Worm (Caenorhabditis elegans) whole organism, L4 larva: Measurements from ENCODE around the gene ttr-15.
A peak's percentile ranks its signal among the peaks of the same experiment; 100 is the strongest.

Experiments used
- D1046.2 ChIP-seq: fragments of 200-800 bp; sonication (Bioruptor generic); IDR thresholded peaks from 2 replicates; pipeline ENCODE4 v1.3.6; 2022; ENCODE audit warnings: missing genetic modification characterization, missing compliant biosample characterization
- F10B5.3 ChIP-seq: sonication (generic microtip); optimal IDR thresholded peaks from 2 replicates; lab custom pipeline; 2016; ENCODE audit warnings: mild to moderate bottlenecking, missing genetic modification characterization, missing compliant biosample characterization
- F26F4.8 ChIP-seq: fragments of 200-800 bp; sonication (Bioruptor generic); conservative IDR thresholded peaks from 2 replicates; pipeline ENCODE4 v1.3.6; 2022; ENCODE audit warnings: missing genetic modification characterization, missing compliant biosample characterization
- Y105C5A.15 ChIP-seq: fragments of 200-800 bp; sonication (Bioruptor generic); IDR thresholded peaks from 2 replicates; pipeline ENCODE4 v1.3.6; 2022; ENCODE audit warnings: missing genetic modification characterization, missing compliant biosample characterization
- Y75B8A.6 ChIP-seq: fragments of 200-800 bp; sonication (Bioruptor generic); IDR thresholded peaks from 2 replicates; pipeline ENCODE4 v1.3.6; 2022; ENCODE audit warnings: missing genetic modification reagents, missing genetic modification characterization, missing compliant biosample characterization
- ZK546.5 ChIP-seq, 2 experiments: sonication (generic microtip); optimal IDR thresholded peaks; 2 replicates each; lab custom pipeline; 2017; ENCODE audit warnings: missing biosample characterization in 2 of 2, missing genetic modification characterization in 2 of 2
- aha-1 ChIP-seq: fragments of 150-350 bp; peaks from one replicate; lab custom pipeline; 2014; ENCODE audit warnings: missing biosample characterization, missing genetic modification characterization
- aly-2 ChIP-seq: sonication (generic microtip); optimal IDR thresholded peaks from 2 replicates; lab custom pipeline; 2018; ENCODE audit warnings: missing biosample characterization, missing genetic modification characterization
- ceh-20 ChIP-seq: fragments of 200-800 bp; sonication (Bioruptor generic); IDR thresholded peaks from 2 replicates; pipeline ENCODE4 v1.3.6; 2022; ENCODE audit warnings: missing genetic modification reagents, missing genetic modification characterization, missing compliant biosample characterization
- ceh-32 ChIP-seq: sonication (generic microtip); optimal IDR thresholded peaks from 2 replicates; lab custom pipeline; 2016; ENCODE audit warnings: mild to moderate bottlenecking, missing genetic modification characterization, missing compliant biosample characterization; ENCODE audit not compliant: poor library complexity
- ceh-44 ChIP-seq: fragments of 200-800 bp; sonication (Bioruptor generic); IDR thresholded peaks from 2 replicates; pipeline ENCODE4 v1.3.6; 2022; ENCODE audit warnings: missing genetic modification reagents, missing genetic modification characterization, missing compliant biosample characterization
- ceh-82 ChIP-seq: sonication (generic microtip); optimal IDR thresholded peaks from 2 replicates; lab custom pipeline; 2017; ENCODE audit warnings: missing biosample characterization, missing genetic modification characterization
- dmd-8 ChIP-seq: fragments of 200-800 bp; sonication (Bioruptor generic); IDR thresholded peaks from 2 replicates; pipeline ENCODE4 v1.3.6; 2022; ENCODE audit warnings: missing genetic modification characterization, missing compliant biosample characterization
- dmd-9 ChIP-seq: fragments of 200-800 bp; sonication (Bioruptor generic); IDR thresholded peaks from 2 replicates; pipeline ENCODE4 v1.3.6; 2022; ENCODE audit warnings: missing genetic modification reagents, missing genetic modification characterization, missing compliant biosample characterization
- dve-1 ChIP-seq: sonication (generic microtip); optimal IDR thresholded peaks from 2 replicates; lab custom pipeline; 2017; ENCODE audit warnings: antibody characterized with exemption, mild to moderate bottlenecking, missing genetic modification characterization, missing compliant biosample characterization; ENCODE audit not compliant: insufficient read depth
- egl-43 ChIP-seq: fragments of 200-800 bp; sonication (Bioruptor generic); IDR thresholded peaks from 2 replicates; pipeline ENCODE4 v1.3.6; 2022; ENCODE audit warnings: missing genetic modification reagents, missing genetic modification characterization, missing compliant biosample characterization
- gei-8 ChIP-seq: fragments of 200-800 bp; sonication (Bioruptor generic); optimal IDR thresholded peaks from 2 replicates; lab custom pipeline; 2018; ENCODE audit warnings: mild to moderate bottlenecking, missing genetic modification characterization, missing compliant biosample characterization
- hlh-11 ChIP-seq: fragments of 200-800 bp; sonication (Bioruptor generic); optimal IDR thresholded peaks from 2 replicates; lab custom pipeline; 2018; ENCODE audit warnings: mild to moderate bottlenecking, missing genetic modification characterization, missing compliant biosample characterization
- hlh-30 ChIP-seq: sonication (generic microtip); optimal IDR thresholded peaks from 2 replicates; lab custom pipeline; 2017; ENCODE audit warnings: antibody characterized with exemption, mild to moderate bottlenecking, missing genetic modification characterization, missing compliant biosample characterization; ENCODE audit not compliant: insufficient read depth
- hmg-1.1 ChIP-seq: fragments of 200-800 bp; sonication (Bioruptor generic); IDR thresholded peaks from 2 replicates; pipeline ENCODE4 v1.3.6; 2022; ENCODE audit warnings: missing genetic modification reagents, missing genetic modification characterization, missing compliant biosample characterization
- lim-7 ChIP-seq: fragments of 200-800 bp; sonication (Bioruptor generic); IDR thresholded peaks from 2 replicates; pipeline ENCODE4 v1.3.6; 2022; ENCODE audit warnings: missing genetic modification characterization, missing compliant biosample characterization
- lin-15B ChIP-seq: fragments of 150-350 bp; sonication (generic microtip); optimal IDR thresholded peaks from 3 replicates; lab custom pipeline; 2014; ENCODE audit warnings: missing biosample characterization, missing genetic modification characterization
- lsy-2 ChIP-seq, 2 experiments: fragments of 150-350 bp in 1 of 2; sonication (generic microtip) in 1 of 2; optimal IDR thresholded peaks; 2 replicates each; lab custom pipeline; 2014 to 2017; ENCODE audit warnings: missing biosample characterization in 2 of 2, missing genetic modification characterization in 2 of 2
- mes-2 ChIP-seq: sonication (generic microtip); optimal IDR thresholded peaks from 2 replicates; lab custom pipeline; 2016; ENCODE audit warnings: missing genotype, mild to moderate bottlenecking, missing genetic modification characterization, missing compliant biosample characterization; ENCODE audit not compliant: poor library complexity, severe bottlenecking
- mxl-2 ChIP-seq: fragments of 200-800 bp; sonication (Bioruptor generic); conservative IDR thresholded peaks from 2 replicates; pipeline ENCODE4 v1.3.6; 2022; ENCODE audit warnings: missing genetic modification reagents, missing genetic modification characterization, missing compliant biosample characterization
- nhr-11 ChIP-seq: fragments of 150-350 bp; optimal IDR thresholded peaks from 2 replicates; lab custom pipeline; 2014; ENCODE audit warnings: missing biosample characterization, missing genetic modification characterization
- nhr-28 ChIP-seq: fragments of 150-350 bp; optimal IDR thresholded peaks from 2 replicates; lab custom pipeline; 2014; ENCODE audit warnings: missing biosample characterization, missing genetic modification characterization
- nhr-41 ChIP-seq: fragments of 200-800 bp; sonication (Bioruptor generic); IDR thresholded peaks from 2 replicates; pipeline ENCODE4 v1.3.6; 2022; ENCODE audit warnings: missing genetic modification reagents, missing genetic modification characterization, missing compliant biosample characterization
- nhr-76 ChIP-seq: fragments of 150-350 bp; optimal IDR thresholded peaks from 2 replicates; lab custom pipeline; 2014; ENCODE audit warnings: missing biosample characterization, missing genetic modification characterization
- nhr-77 ChIP-seq: fragments of 150-350 bp; optimal IDR thresholded peaks from 2 replicates; lab custom pipeline; 2014; ENCODE audit warnings: missing biosample characterization, missing genetic modification characterization
- skn-1 ChIP-seq: fragments of 150-350 bp; optimal IDR thresholded peaks from 2 replicates; lab custom pipeline; 2014; ENCODE audit warnings: missing biosample characterization, missing genetic modification characterization
- snpc-4 ChIP-seq: fragments of 150-350 bp; optimal IDR thresholded peaks from 2 replicates; lab custom pipeline; 2014; ENCODE audit warnings: missing biosample characterization, missing genetic modification characterization
- spr-1 ChIP-seq: sonication (generic microtip); optimal IDR thresholded peaks from 2 replicates; lab custom pipeline; 2016; ENCODE audit warnings: mild to moderate bottlenecking, missing genetic modification characterization, missing compliant biosample characterization
- spr-3 ChIP-seq: fragments of 200-800 bp; sonication (Bioruptor generic); optimal IDR thresholded peaks from 2 replicates; lab custom pipeline; 2018; ENCODE audit warnings: mild to moderate bottlenecking, missing genetic modification characterization, missing compliant biosample characterization
- unc-130 ChIP-seq: sonication (generic microtip); optimal IDR thresholded peaks from 2 replicates; lab custom pipeline; 2016; ENCODE audit warnings: missing genetic modification reagents, missing genetic modification characterization, missing compliant biosample characterization
- unc-39 ChIP-seq: sonication (generic microtip); optimal IDR thresholded peaks from 2 replicates; lab custom pipeline; 2017; ENCODE audit warnings: missing biosample characterization, missing genetic modification characterization
- vab-7 ChIP-seq: fragments of 200-800 bp; sonication (Bioruptor generic); IDR thresholded peaks from 2 replicates; pipeline ENCODE4 v1.3.6; 2022; ENCODE audit warnings: missing genetic modification reagents, missing genetic modification characterization, missing compliant biosample characterization
- zfp-2 ChIP-seq: sonication (generic microtip); optimal IDR thresholded peaks from 2 replicates; lab custom pipeline; 2016; ENCODE audit warnings: mild to moderate bottlenecking, missing genetic modification characterization, missing compliant biosample characterization
- zfp-3 ChIP-seq: fragments of 200-800 bp; sonication (Bioruptor generic); conservative IDR thresholded peaks from 2 replicates; pipeline ENCODE4 v1.3.6; 2022; ENCODE audit warnings: missing genetic modification reagents, missing genetic modification characterization, missing compliant biosample characterization
- ztf-7 ChIP-seq: fragments of 150-350 bp; optimal IDR thresholded peaks from 2 replicates; lab custom pipeline; 2014; ENCODE audit warnings: missing biosample characterization, missing genetic modification characterization

Gene ttr-15

ce11 chrIII:10380640-10381039 is 43.0 kb downstream of the ttr-15 start (continued):
- no peak for TF ChIP-seq D1046.2 (GFP tag; lab: Robert Waterston, UW)
- no peak for TF ChIP-seq dmd-8 (GFP tag; lab: Robert Waterston, UW)
- no peak for TF ChIP-seq F26F4.8
- peak in 1 of 2 experiments; percentile 53 for TF ChIP-seq lsy-2 (tag; optimal IDR thresholded peaks at IDR 0.05; lab: Kevin White, UChicago)
- no peak for TF ChIP-seq ceh-32
- no peak for TF ChIP-seq nhr-77 (tag; lab: Kevin White, UChicago)
- TF ChIP-seq ceh-20 (GFP tag; lab: Robert Waterston, UW) = no peak
- TF ChIP-seq gei-8 = no peak
- TF ChIP-seq unc-39 = no peak
- TF ChIP-seq aly-2 (tag; lab: Kevin White, UChicago) = no peak
- no peak for TF ChIP-seq F10B5.3 (tag; lab: Kevin White, UChicago)
- TF ChIP-seq lim-7 = no peak
- TF ChIP-seq nhr-76 (tag; lab: Kevin White, UChicago) = no peak
- TF ChIP-seq nhr-11 (tag; lab: Kevin White, UChicago) = no peak
- TF ChIP-seq Y75B8A.6 (GFP tag; lab: Robert Waterston, UW) = no peak
- TF ChIP-seq egl-43 = no peak
- no peak for TF ChIP-seq ceh-44 (GFP tag; lab: Robert Waterston, UW)
- no peak for TF ChIP-seq unc-130 (GFP tag; lab: Kevin White, UChicago)
- no peak for TF ChIP-seq zfp-2 (tag; lab: Kevin White, UChicago)
- TF ChIP-seq spr-3 (GFP tag; lab: Kevin White, UChicago) = no peak
- peak; percentile 8 for TF ChIP-seq hlh-30 (tag; lab: Kevin White, UChicago)
- peak; percentile 69 for TF ChIP-seq nhr-28 (tag; lab: Kevin White, UChicago)
- TF ChIP-seq, all 104 proteins: peak for 9

- no peak for TF ChIP-seq nhr-41
- no peak for TF ChIP-seq ztf-7 (tag; lab: Kevin White, UChicago)
- TF ChIP-seq Y105C5A.15 (GFP tag; lab: Robert Waterston, UW) = no peak
- no peak for TF ChIP-seq ceh-32
- TF ChIP-seq aha-1 (tag; lab: Kevin White, UChicago) = peak; percentile 38
- TF ChIP-seq spr-1 (tag; lab: Kevin White, UChicago) = no peak
- no peak for TF ChIP-seq hlh-11 (tag; lab: Kevin White, UChicago)
Measured at ce11 chrIII:10381473-10381872, 43.8 kb downstream of the ttr-15 start, which contains the start of gene C38H2.2. TSS of gene C38H2.2 (plus strand) at chrIII:10381773.

ce11 chrIII:10383804-10384203 is 46.2 kb downstream of the ttr-15 start:
- peak; percentile 91 for TF ChIP-seq aha-1 (tag; lab: Kevin White, UChicago)
- no peak for TF ChIP-seq ztf-7 (tag; lab: Kevin White, UChicago)

- TF ChIP-seq hmg-1.1 (GFP tag; lab: Robert Waterston, UW) (no peak), skn-1 (tag; lab: Kevin White, UChicago) (no peak), mxl-2 (no peak), dmd-8 (GFP tag; lab: Robert Waterston, UW) (no peak), mes-2 (tag; lab: Kevin White, UChicago) (no peak), lsy-2 (tag; optimal IDR thresholded peaks at IDR 0.05; lab: Kevin White, UChicago) (no peak), lin-15B (tag; lab: Kevin White, UChicago) (no peak), ZK546.5 (tag; optimal IDR thresholded peaks at IDR 0.05; lab: Kevin White, UChicago) (no peak), dmd-9 (no peak), F26F4.8 (no peak), dve-1 (tag; lab: Kevin White, UChicago) (no peak), zfp-3 (GFP tag; lab: Robert Waterston, UW) (no peak), snpc-4 (no peak), ceh-82 (no peak), vab-7 (GFP tag; lab: Robert Waterston, UW) (no peak)
Measured at ce11 chrIII:10386476-10386875, 48.8 kb downstream of the ttr-15 start, which contains the start of gene C38H2.3. TSS of gene C38H2.3 (minus strand) at chrIII:10386576.
